Worm (Caenorhabditis elegans) whole organism, L4/young adult: Measurements from ENCODE around the gene F49C12.5.

Experiments
- W03F9.2 ChIP-seq: fragments of 150-350 bp; optimal IDR thresholded peaks from 2 replicates; lab custom pipeline; 2014; ENCODE audit warnings: missing biosample characterization, missing genetic modification characterization
- dao-5 ChIP-seq: sonication (generic microtip); optimal IDR thresholded peaks from 2 replicates; lab custom pipeline; 2016; ENCODE audit warnings: missing genotype, missing genetic modification characterization, moderate library complexity, missing compliant biosample characterization
- him-1 ChIP-seq: sonication (generic microtip); optimal IDR thresholded peaks from 2 replicates; lab custom pipeline; 2016; ENCODE audit warnings: missing genotype, missing genetic modification reagents, missing genetic modification characterization, missing compliant biosample characterization

DNA sequence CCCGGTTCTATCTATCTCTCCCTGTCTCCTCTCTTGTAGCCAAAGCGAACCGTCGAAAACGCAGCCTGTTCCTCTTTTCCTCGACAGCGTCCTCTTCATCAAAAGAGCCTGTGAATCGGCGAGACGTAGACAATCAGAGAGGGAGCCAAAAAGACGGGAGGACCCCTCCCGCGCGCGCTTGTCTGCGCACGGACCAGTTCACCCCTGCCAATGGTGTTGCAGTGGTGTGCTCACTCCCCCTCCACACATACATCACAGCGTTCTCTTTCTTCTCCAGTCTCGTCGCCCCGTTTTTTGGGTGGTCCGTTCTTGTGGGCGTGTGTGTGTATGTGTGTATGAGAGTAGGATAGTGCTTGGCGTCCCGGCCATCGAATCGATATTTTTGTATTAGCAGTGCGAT is 35.8 kb upstream of the F49C12.5 start:
- TF ChIP-seq W03F9.2 (tag; lab: Kevin White, UChicago), result no peak
- TF ChIP-seq dao-5 (tag; lab: Kevin White, UChicago), result no peak
- TF ChIP-seq him-1 (tag; lab: Kevin White, UChicago), result no peak
